Fruit fly (Drosophila melanogaster) S2 (cell line): ENCODE data around the gene PKD.

Experiments
- CG8478 ChIP-seq: fragments of >200 bp; optimal IDR thresholded peaks from 2 replicates; lab custom pipeline; 2018
- CTCF ChIP-seq, 2 experiments: fragments of >200 bp; optimal IDR thresholded peaks; 2 replicates each; lab custom pipeline; 2018

DNA sequence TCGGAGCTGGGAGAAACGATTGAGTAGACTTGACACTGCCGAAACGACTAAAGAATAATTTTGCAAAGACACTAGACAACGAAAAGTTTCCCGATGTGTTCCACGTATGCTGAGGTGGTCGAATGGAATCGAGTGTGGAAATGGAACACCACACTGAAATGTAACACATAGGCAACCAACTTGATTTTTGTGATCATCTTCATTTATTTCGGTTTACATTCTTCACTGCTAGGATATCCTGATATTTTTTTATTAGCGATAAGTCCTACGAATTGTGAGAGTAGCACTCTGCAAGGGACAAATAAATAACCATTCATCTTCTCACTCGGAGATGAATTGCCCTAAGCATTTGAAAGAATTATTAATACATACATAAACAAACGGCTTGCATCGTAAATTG, 25.5 kb downstream of the PKD start, which contains the start of gene CG7131:
- TF ChIP-seq CG8478, result no peak
- TF ChIP-seq CTCF (optimal IDR thresholded peaks at IDR 0.05; lab: Kevin White, UChicago), result no peak
